Fruit fly (Drosophila melanogaster) whole organism, prepupa: ENCODE results near the gene CG7131.

Experiments used
- CG10631 ChIP-seq: fragments of 200-800 bp; sonication (Bioruptor generic); optimal IDR thresholded peaks from 2 replicates; lab custom pipeline; 2016; ENCODE audit warnings: missing biosample characterization, missing genetic modification characterization
- CG11294 ChIP-seq: fragments of 200-800 bp; sonication (Bioruptor generic); IDR thresholded peaks from 2 replicates; pipeline ENCODE4 v1.3.6; 2022; ENCODE audit warnings: missing biosample characterization, missing genetic modification characterization
- CG11762 ChIP-seq: fragments of 200-800 bp; sonication (Bioruptor generic); optimal IDR thresholded peaks from 3 replicates; lab custom pipeline; 2016; ENCODE audit warnings: missing biosample characterization, missing genetic modification characterization; ENCODE audit not compliant: insufficient read depth
- CG11902 ChIP-seq: fragments of 200-800 bp; sonication (Bioruptor generic); optimal IDR thresholded peaks from 3 replicates; lab custom pipeline; 2016; ENCODE audit warnings: missing biosample characterization, missing genetic modification characterization
- CG15336 ChIP-seq: fragments of 200-800 bp; sonication (Bioruptor generic); IDR thresholded peaks from 2 replicates; pipeline ENCODE4 v1.3.6; 2022; ENCODE audit warnings: missing biosample characterization, missing genetic modification characterization
- CG3032 ChIP-seq: fragments of 200-800 bp; optimal IDR thresholded peaks from 2 replicates; lab custom pipeline; 2019; ENCODE audit warnings: missing biosample characterization, mild to moderate bottlenecking, missing genetic modification characterization, moderate library complexity
- CG31627 ChIP-seq: fragments of 200-800 bp; sonication (Bioruptor generic); optimal IDR thresholded peaks from 3 replicates; lab custom pipeline; 2016; ENCODE audit warnings: missing biosample characterization, missing genetic modification characterization
- CG34406 ChIP-seq: fragments of 200-800 bp; sonication (Bioruptor generic); optimal IDR thresholded peaks from 3 replicates; lab custom pipeline; 2016; ENCODE audit warnings: missing biosample characterization, missing genetic modification characterization
- CG3919 ChIP-seq: fragments of 200-800 bp; sonication (Bioruptor generic); optimal IDR thresholded peaks from 3 replicates; lab custom pipeline; 2016; ENCODE audit warnings: missing biosample characterization, missing genetic modification characterization
- CG4318 ChIP-seq: fragments of 200-800 bp; sonication (Bioruptor generic); optimal IDR thresholded peaks from 3 replicates; lab custom pipeline; 2017; ENCODE audit warnings: missing biosample characterization, mild to moderate bottlenecking, missing genetic modification characterization
- CG6163 ChIP-seq: fragments of 200-800 bp; sonication (Bioruptor generic); IDR thresholded peaks from 3 replicates; pipeline ENCODE4 v1.3.6; 2022; ENCODE audit warnings: missing biosample characterization, missing genetic modification characterization
- CG6276 ChIP-seq: fragments of 200-800 bp; sonication (Bioruptor generic); optimal IDR thresholded peaks from 2 replicates; lab custom pipeline; 2017; ENCODE audit warnings: missing biosample characterization, mild to moderate bottlenecking, missing genetic modification characterization
- CG6792 ChIP-seq: fragments of 200-800 bp; sonication (Bioruptor generic); optimal IDR thresholded peaks from 3 replicates; lab custom pipeline; 2016; ENCODE audit warnings: missing biosample characterization, missing genetic modification characterization
- CG6808 ChIP-seq: fragments of 200-800 bp; sonication (Bioruptor generic); optimal IDR thresholded peaks from 3 replicates; lab custom pipeline; 2017; ENCODE audit warnings: missing biosample characterization, missing genetic modification characterization, mild to moderate bottlenecking, moderate library complexity, missing genetic modification reagents
- CG7368 ChIP-seq: fragments of 200-800 bp; sonication (Bioruptor generic); optimal IDR thresholded peaks from 3 replicates; lab custom pipeline; 2016; ENCODE audit warnings: missing biosample characterization, missing genetic modification characterization
- CG8119 ChIP-seq: fragments of 200-800 bp; sonication (Bioruptor generic); IDR thresholded peaks from 3 replicates; pipeline ENCODE4 v1.3.6; 2022; ENCODE audit warnings: missing biosample characterization, missing genetic modification characterization
- CG8319 ChIP-seq: fragments of 200-800 bp; sonication (Bioruptor generic); optimal IDR thresholded peaks from 3 replicates; lab custom pipeline; 2016; ENCODE audit warnings: missing biosample characterization, missing genetic modification characterization
- CG8632 ChIP-seq: fragments of 200-800 bp; sonication (Bioruptor generic); optimal IDR thresholded peaks from 3 replicates; lab custom pipeline; 2016; ENCODE audit warnings: missing biosample characterization, missing genetic modification characterization
- CG9139 ChIP-seq: fragments of 200-800 bp; sonication (Bioruptor generic); optimal IDR thresholded peaks from 3 replicates; lab custom pipeline; 2017; ENCODE audit warnings: missing biosample characterization, mild to moderate bottlenecking, missing genetic modification characterization
- Eip78C ChIP-seq: fragments of 200-800 bp; sonication (Bioruptor generic); peaks from one replicate; lab custom pipeline; 2016; ENCODE audit warnings: missing biosample characterization, missing genetic modification characterization
- Eip93F ChIP-seq: fragments of 200-800 bp; sonication (Bioruptor generic); optimal IDR thresholded peaks from 2 replicates; lab custom pipeline; 2016; ENCODE audit warnings: missing biosample characterization, mild to moderate bottlenecking, missing genetic modification characterization
- Ets96B ChIP-seq: fragments of 200-800 bp; optimal IDR thresholded peaks from 2 replicates; lab custom pipeline; 2019; ENCODE audit warnings: missing biosample characterization, mild to moderate bottlenecking, missing genetic modification characterization, moderate library complexity
- Gug ChIP-seq: fragments of 200-800 bp; sonication (Bioruptor generic); IDR thresholded peaks from 2 replicates; pipeline ENCODE4 v1.3.6; 2022; ENCODE audit warnings: missing biosample characterization, missing genetic modification characterization
- Hr38 ChIP-seq: sonication (Bioruptor generic); optimal IDR thresholded peaks from 2 replicates; lab custom pipeline; 2016; ENCODE audit warnings: missing biosample characterization, missing genetic modification characterization
- Hr4 ChIP-seq: fragments of 200-800 bp; sonication (Bioruptor generic); optimal IDR thresholded peaks from 3 replicates; lab custom pipeline; 2016; ENCODE audit warnings: missing biosample characterization, missing genetic modification characterization
- Lpt ChIP-seq: fragments of 200-800 bp; sonication (Bioruptor generic); optimal IDR thresholded peaks from 3 replicates; lab custom pipeline; 2016; ENCODE audit warnings: missing biosample characterization, missing genetic modification characterization
- Met ChIP-seq: fragments of 200-800 bp; sonication (Bioruptor generic); optimal IDR thresholded peaks from 3 replicates; lab custom pipeline; 2016; ENCODE audit warnings: missing biosample characterization, missing genetic modification characterization
- OdsH ChIP-seq: fragments of 200-800 bp; sonication (Bioruptor generic); optimal IDR thresholded peaks from 3 replicates; lab custom pipeline; 2016; ENCODE audit warnings: missing biosample characterization, missing genetic modification characterization
- Smox ChIP-seq: fragments of 200-800 bp; sonication (Bioruptor generic); optimal IDR thresholded peaks from 3 replicates; lab custom pipeline; 2016; ENCODE audit warnings: missing biosample characterization, missing genetic modification characterization
- Sox14 ChIP-seq: fragments of 200-800 bp; sonication (Bioruptor generic); optimal IDR thresholded peaks from 3 replicates; lab custom pipeline; 2016; ENCODE audit warnings: missing biosample characterization, missing genetic modification characterization
- Sox15 ChIP-seq: fragments of 200-800 bp; sonication (Bioruptor generic); optimal IDR thresholded peaks from 3 replicates; lab custom pipeline; 2016; ENCODE audit warnings: missing biosample characterization, missing genetic modification characterization
- achi ChIP-seq: fragments of 200-800 bp; sonication (Bioruptor generic); optimal IDR thresholded peaks from 3 replicates; lab custom pipeline; 2016; ENCODE audit warnings: missing biosample characterization, missing genetic modification characterization
- acj6 ChIP-seq: fragments of 200-800 bp; sonication (Bioruptor generic); optimal IDR thresholded peaks from 3 replicates; lab custom pipeline; 2016; ENCODE audit warnings: missing biosample characterization, missing genetic modification characterization
- cyc ChIP-seq: fragments of 200-800 bp; sonication (Bioruptor generic); optimal IDR thresholded peaks from 3 replicates; lab custom pipeline; 2016; ENCODE audit warnings: missing biosample characterization, missing genetic modification characterization
- dac ChIP-seq: fragments of 200-800 bp; sonication (Bioruptor generic); optimal IDR thresholded peaks from 2 replicates; lab custom pipeline; 2017; ENCODE audit warnings: missing biosample characterization, mild to moderate bottlenecking, missing genetic modification characterization
- dsx ChIP-seq: fragments of 200-800 bp; optimal IDR thresholded peaks from 3 replicates; lab custom pipeline; 2019; ENCODE audit warnings: missing biosample characterization, mild to moderate bottlenecking, missing genetic modification characterization, moderate library complexity; ENCODE audit not compliant: poor library complexity, severe bottlenecking
- eg ChIP-seq: fragments of 200-800 bp; sonication (Bioruptor generic); IDR thresholded peaks from 3 replicates; pipeline ENCODE4 v1.3.6; 2022; ENCODE audit warnings: missing biosample characterization, missing genetic modification characterization
- esn ChIP-seq: fragments of 200-800 bp; sonication (Bioruptor generic); optimal IDR thresholded peaks from 2 replicates; lab custom pipeline; 2016; ENCODE audit warnings: missing biosample characterization, mild to moderate bottlenecking, missing genetic modification characterization, moderate library complexity
- fd59A ChIP-seq: fragments of 200-800 bp; sonication (Bioruptor generic); optimal IDR thresholded peaks from 2 replicates; lab custom pipeline; 2017; ENCODE audit warnings: missing biosample characterization, mild to moderate bottlenecking, missing genetic modification characterization, missing genetic modification reagents
- fkh ChIP-seq: fragments of 200-800 bp; sonication (Bioruptor generic); optimal IDR thresholded peaks from 3 replicates; lab custom pipeline; 2017; ENCODE audit warnings: missing biosample characterization, mild to moderate bottlenecking, missing genetic modification characterization, moderate library complexity
- lz ChIP-seq: fragments of 200-800 bp; sonication (Bioruptor generic); optimal IDR thresholded peaks from 3 replicates; lab custom pipeline; 2016; ENCODE audit warnings: missing biosample characterization, missing genetic modification characterization
- pdm3 ChIP-seq: fragments of 200-800 bp; sonication (Bioruptor generic); optimal IDR thresholded peaks from 3 replicates; lab custom pipeline; 2016; ENCODE audit warnings: missing biosample characterization, missing genetic modification characterization
- salr ChIP-seq, 2 experiments: fragments of 200-800 bp; sonication (Bioruptor generic); optimal IDR thresholded peaks; 3 replicates each; lab custom pipeline; 2016 to 2018; ENCODE audit warnings: missing biosample characterization in 2 of 2, missing genetic modification characterization in 2 of 2, mild to moderate bottlenecking in 1 of 2
- svp ChIP-seq: fragments of 200-800 bp; sonication (Bioruptor generic); peaks from one replicate; lab custom pipeline; 2016; ENCODE audit warnings: missing biosample characterization, missing genetic modification characterization
- topi ChIP-seq: fragments of 200-800 bp; sonication (Bioruptor generic); optimal IDR thresholded peaks from 3 replicates; lab custom pipeline; 2016; ENCODE audit warnings: missing biosample characterization, missing genetic modification characterization
- vri ChIP-seq: fragments of 200-800 bp; sonication (Bioruptor generic); optimal IDR thresholded peaks from 3 replicates; lab custom pipeline; 2016; ENCODE audit warnings: missing biosample characterization, mild to moderate bottlenecking, missing genetic modification characterization

Gene CG7131

DNA sequence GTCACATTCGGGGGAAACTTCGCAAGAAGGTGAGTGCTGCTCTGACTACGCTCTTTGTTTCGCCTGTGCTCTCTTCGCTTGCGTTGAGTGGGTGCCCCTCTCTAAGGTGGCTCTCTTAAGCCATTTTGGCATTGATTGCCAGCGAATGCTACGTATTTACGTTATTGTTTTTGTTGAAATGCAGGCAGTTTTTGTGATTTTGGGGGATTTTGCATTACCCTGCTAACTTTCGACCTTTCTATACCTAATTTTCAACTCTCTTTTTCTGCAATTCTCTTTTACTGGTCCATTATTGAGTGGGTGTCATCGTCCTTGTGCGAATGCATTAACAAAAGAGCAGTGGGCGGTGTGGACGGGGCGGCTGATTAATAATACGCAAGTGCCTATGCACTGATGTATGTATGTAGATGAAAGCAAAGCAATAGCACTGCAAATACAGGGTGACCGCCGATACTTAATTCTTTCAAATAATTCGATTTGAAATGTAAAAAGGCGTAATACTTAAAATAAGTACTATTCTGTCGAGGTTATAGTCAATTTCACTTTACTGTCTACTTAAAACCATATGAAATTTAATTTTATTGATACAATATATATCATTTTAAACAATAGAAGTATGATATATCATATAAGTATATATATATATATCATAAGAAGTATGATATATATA, 13.3 kb downstream of the CG7131 start (continued):
- TF ChIP-seq CG10631 (GFP tag; lab: Kevin White, UChicago) (no peak), eg (peak; percentile 69; the same call in 2 of the 3 replicates), fkh (no peak), Gug (GFP tag; lab: Robert Waterston, UW) (peak; percentile 30; the same call in 1 of the 2 replicates), esn (GFP tag; lab: Kevin White, UChicago) (peak; percentile 20), Sox14 (GFP tag; lab: Kevin White, UChicago) (peak; percentile 33), Ets96B (tag; lab: Kevin White, UChicago) (peak; percentile 26), vri (GFP tag; lab: Kevin White, UChicago) (peak; percentile 8), CG4318 (GFP tag; lab: Kevin White, UChicago) (no peak), CG15336 (GFP tag; lab: Robert Waterston, UW) (peak; percentile 75), CG11902 (no peak), CG3919 (no peak), dsx (GFP tag; lab: Kevin White, UChicago) (no peak), Sox15 (GFP tag; lab: Kevin White, UChicago) (no peak), Smox (GFP tag; lab: Kevin White, UChicago) (no peak), Hr4 (no peak), CG6163 (peak; percentile 48)
- TF ChIP-seq, all 60 proteins: peak for 19

dm6 chr3R:18274328-18275098, 14.1 kb downstream of the CG7131 start, which contains the start of the genes Vps39 and eIF1A:
Gene Vps39, minus strand, starts transcription at chr3R:18274446.
Gene eIF1A, plus strand, starts transcription at chr3R:18274665.
- TF ChIP-seq esn (GFP tag; lab: Kevin White, UChicago) (peak; percentile 29), Smox (GFP tag; lab: Kevin White, UChicago) (no peak), CG7368 (GFP tag; lab: Kevin White, UChicago) (no peak), CG6276 (GFP tag; lab: Kevin White, UChicago) (no peak), Ets96B (tag; lab: Kevin White, UChicago) (no peak), CG31627 (peak; percentile 17), Hr4 (peak; percentile 42), CG11294 (GFP tag; lab: Robert Waterston, UW) (no peak), Lpt (GFP tag; lab: Kevin White, UChicago) (no peak), CG8119 (no peak), Eip93F (GFP tag; lab: Kevin White, UChicago) (peak; percentile 42), fd59A (GFP tag; lab: Kevin White, UChicago) (no peak), Eip78C (GFP tag; lab: Kevin White, UChicago) (no peak), vri (GFP tag; lab: Kevin White, UChicago) (no peak), Gug (GFP tag; lab: Robert Waterston, UW) (no peak), dsx (GFP tag; lab: Kevin White, UChicago) (no peak), CG8632 (GFP tag; lab: Kevin White, UChicago) (no peak), Met (GFP tag; lab: Kevin White, UChicago) (no peak), salr (GFP tag; optimal IDR thresholded peaks at IDR 0.05; lab: Kevin White, UChicago) (no peak), CG11902 (no peak), OdsH (GFP tag; lab: Kevin White, UChicago) (no peak), CG3032 (tag; lab: Kevin White, UChicago) (no peak), CG6792 (GFP tag; lab: Kevin White, UChicago) (no peak), lz (GFP tag; lab: Kevin White, UChicago) (peak; percentile 36), pdm3 (GFP tag; lab: Kevin White, UChicago) (no peak), eg (no peak), CG11762 (GFP tag; lab: Kevin White, UChicago) (no peak), acj6 (peak; percentile 30), CG34406 (GFP tag; lab: Kevin White, UChicago) (no peak), CG6163 (0 out of 3 replicates have a peak, but pooled peaks have one; percentile 10), Sox14 (GFP tag; lab: Kevin White, UChicago) (peak; percentile 17), CG15336 (GFP tag; lab: Robert Waterston, UW) (no peak; the same call in 1 of the 2 replicates), Hr38 (GFP tag; lab: Kevin White, UChicago) (no peak), cyc (peak; percentile 32), CG8319 (GFP tag; lab: Kevin White, UChicago) (no peak), topi (GFP tag; lab: Kevin White, UChicago) (no peak), CG9139 (GFP tag; lab: Kevin White, UChicago) (no peak), CG6808 (GFP tag; lab: Kevin White, UChicago) (no peak), svp (no peak), dac (GFP tag; lab: Kevin White, UChicago) (no peak), achi (GFP tag; lab: Kevin White, UChicago) (no peak)
